Worm (Caenorhabditis elegans): Measurements from ENCODE around the gene C05D12.5.

The C05D12.5 gene

DNA sequence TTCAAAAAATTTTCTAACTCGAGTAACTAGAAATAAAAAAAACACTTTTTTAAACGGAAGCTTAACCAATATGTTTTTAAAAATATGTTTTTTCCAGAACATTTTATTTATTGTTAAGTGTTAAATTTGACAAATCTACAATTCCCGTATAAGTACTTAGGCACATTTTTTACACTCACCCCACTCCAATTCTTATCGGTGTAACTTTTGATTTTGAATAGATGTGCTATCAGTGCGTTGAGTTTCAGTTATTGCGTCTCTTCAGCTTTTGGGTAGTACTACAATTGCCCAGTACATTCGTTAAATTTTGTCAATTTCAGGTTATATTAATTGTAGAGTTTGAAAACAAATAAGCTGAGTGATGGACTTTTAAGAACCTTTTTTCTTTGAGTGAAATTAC is 10.0 kb upstream of the C05D12.5 start:
- TF ChIP-seq ces-1 (GFP tag; optimal IDR thresholded peaks at IDR 0.05) (no peak), elt-2 (tag; optimal IDR thresholded peaks at IDR 0.05) (peak; percentile 8)

DNA sequence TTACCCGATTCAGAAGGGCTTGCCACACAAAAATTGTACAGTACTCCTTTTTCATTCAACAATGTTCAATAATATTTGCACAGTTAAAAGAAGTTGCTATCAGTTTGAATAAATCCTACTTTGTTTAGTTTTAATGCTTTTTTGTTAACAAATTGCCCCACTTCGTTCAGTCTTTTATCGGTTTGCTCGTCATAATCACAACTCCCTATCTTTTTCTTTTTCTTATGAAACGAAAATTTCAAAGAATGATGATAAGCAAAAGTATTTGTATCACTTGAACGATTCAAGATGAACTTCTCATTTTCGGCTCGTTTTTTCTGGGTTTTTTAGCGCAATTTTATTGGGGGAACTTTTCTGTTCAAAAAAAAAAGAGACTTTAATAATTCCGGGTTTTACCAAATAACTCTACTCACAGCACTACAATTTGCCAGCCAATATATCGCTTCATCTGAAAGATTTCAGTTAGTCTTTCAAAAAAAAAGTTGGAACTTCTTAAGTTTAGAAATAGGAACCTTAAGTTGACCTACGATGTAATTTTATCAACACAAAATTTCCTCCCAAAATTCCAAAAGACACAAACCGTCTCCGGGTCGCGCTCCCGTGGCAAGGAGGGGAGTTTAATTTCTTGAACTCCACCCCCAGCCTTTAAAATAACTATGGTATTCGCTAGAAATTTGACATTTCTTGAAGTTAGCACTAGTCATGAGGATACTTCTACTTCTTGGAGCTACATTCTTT is 9.3 kb upstream of the C05D12.5 start, which contains the start of gene C05D12.3:
Gene C05D12.3, plus strand, starts transcription at position 688 of the 738 bp plus-strand sequence.
- TF ChIP-seq elt-2 (tag; optimal IDR thresholded peaks at IDR 0.05), result peak; percentile 22
- TF ChIP-seq nhr-85 (tag), result no peak
- TF ChIP-seq efl-1 (optimal IDR thresholded peaks at IDR 0.05), result no peak
- TF ChIP-seq efl-1 (GFP tag; optimal IDR thresholded peaks at IDR 0.05 in 1 of 2), result peak in 1 of 2 experiments; percentile 49

DNA sequence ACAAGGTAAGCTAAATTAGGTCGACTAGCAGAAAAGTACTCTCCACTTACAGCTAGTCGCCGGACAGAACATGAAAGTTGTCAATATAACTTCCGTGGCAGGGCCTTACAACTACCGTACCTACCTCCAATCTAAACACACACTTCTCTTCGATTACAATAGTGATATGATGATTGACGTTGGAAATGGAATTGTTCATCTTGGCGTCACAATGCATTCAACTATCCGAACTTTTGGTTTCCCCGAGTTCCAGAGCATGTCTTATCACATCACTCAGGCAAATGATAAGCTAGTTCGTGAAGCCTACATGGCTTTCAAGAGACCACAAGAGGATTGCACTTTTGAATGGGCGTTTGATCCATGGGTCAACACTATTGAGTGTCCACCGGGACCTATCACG is 6.7 kb upstream of the C05D12.5 start:
- TF ChIP-seq lin-13 (GFP tag; optimal IDR thresholded peaks at IDR 0.05) (no peak), C04F5.9 (tag; optimal IDR thresholded peaks at IDR 0.05) (no peak), lir-3 (tag; optimal IDR thresholded peaks at IDR 0.05; ENCODE audit: poor library complexity) (no peak), efl-3 (GFP tag; optimal IDR thresholded peaks at IDR 0.05) (no peak), ceh-63 (GFP tag; optimal IDR thresholded peaks at IDR 0.05) (no peak), jun-1 (tag; optimal IDR thresholded peaks at IDR 0.05) (no peak), fkh-10 (GFP tag; optimal IDR thresholded peaks at IDR 0.05) (no peak), unc-130 (tag; optimal IDR thresholded peaks at IDR 0.05) (no peak), nhr-90 (tag; optimal IDR thresholded peaks at IDR 0.05; ENCODE audit: poor library complexity) (no peak)

DNA sequence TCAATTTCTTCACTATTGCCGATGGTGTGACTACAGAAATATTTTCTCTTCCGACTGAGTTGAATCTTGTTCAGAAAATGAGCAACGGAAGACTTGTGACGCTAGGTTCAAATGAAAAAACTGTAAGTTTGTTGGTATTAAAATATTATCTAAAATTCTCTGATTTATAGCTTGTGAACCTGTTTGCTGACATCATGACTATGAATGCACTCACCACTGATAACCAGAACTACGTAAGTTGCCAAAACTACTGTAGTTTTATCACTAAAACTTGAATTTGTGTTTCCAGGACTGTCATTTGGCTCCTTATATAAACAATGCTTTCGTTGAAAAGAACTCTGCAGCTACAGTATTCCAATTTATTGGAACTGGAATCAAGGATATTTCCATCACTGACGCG is 5.4 kb upstream of the C05D12.5 start:
- TF ChIP-seq nhr-84 (tag; optimal IDR thresholded peaks at IDR 0.05), result no peak
- TF ChIP-seq nhr-11 (tag; optimal IDR thresholded peaks at IDR 0.05), result no peak
- no peak for TF ChIP-seq xbp-1 (tag; optimal IDR thresholded peaks at IDR 0.05)
- peak; percentile 10 for TF ChIP-seq elt-2 (tag; optimal IDR thresholded peaks at IDR 0.05)

DNA sequence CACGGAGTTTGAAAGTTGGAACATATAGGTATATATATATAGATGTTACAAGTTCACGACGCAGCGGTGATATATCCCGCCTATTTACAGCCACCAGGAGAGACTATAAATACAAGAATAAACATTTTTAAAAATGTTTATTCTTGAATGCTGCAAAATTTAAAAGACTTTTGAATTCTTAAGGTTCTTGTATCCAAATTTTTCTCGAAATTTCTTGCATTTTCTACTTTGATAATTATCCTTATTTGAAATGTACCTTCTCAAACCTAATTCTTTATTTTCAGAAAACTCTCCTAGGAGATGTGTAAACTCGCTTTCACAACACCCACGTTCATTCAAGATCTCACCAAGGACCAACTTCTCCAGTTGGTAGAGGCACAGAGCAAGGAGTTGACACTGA is 2.5 kb upstream of the C05D12.5 start, which contains the start of gene C05D12.4:
Gene C05D12.4, plus strand, starts transcription at position 301 of the 400 bp plus-strand sequence.
- TF ChIP-seq egl-13 (tag; optimal IDR thresholded peaks at IDR 0.05), result no peak
- no peak for TF ChIP-seq mdl-1 (tag; optimal IDR thresholded peaks at IDR 0.05)
- TF ChIP-seq vab-15 (tag; optimal IDR thresholded peaks at IDR 0.05), result no peak
- TF ChIP-seq nhr-85 (tag), result no peak
- no peak for TF ChIP-seq efl-3 (GFP tag; optimal IDR thresholded peaks at IDR 0.05)
- TF ChIP-seq ceh-8 (GFP tag; optimal IDR thresholded peaks at IDR 0.05), result no peak
- TF ChIP-seq blmp-1 (tag; optimal IDR thresholded peaks at IDR 0.05), result no peak
- no peak for TF ChIP-seq aly-2 (tag; optimal IDR thresholded peaks at IDR 0.05)
- no peak for TF ChIP-seq lin-14 (GFP tag; optimal IDR thresholded peaks at IDR 0.05)

DNA sequence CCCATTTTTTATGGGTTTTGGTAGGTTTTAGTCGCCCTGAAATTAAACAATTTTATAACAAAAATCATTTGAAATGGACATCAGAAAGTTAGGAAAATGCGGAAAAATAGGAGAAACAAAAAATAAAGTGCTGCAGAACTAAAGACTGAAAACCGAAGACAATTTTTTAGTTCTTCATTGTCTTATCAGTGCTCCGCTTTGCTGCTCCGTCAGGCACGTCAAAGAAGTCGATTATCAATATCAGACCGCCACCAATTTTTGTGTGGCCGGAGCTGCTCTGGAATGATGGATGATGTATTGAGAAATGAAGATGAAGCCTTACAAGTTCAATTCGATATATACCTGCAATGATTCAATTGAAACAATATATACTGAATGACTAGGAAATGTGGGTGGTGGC is 4.4 kb downstream of the C05D12.5 start, which contains the start of gene vha-6:
Gene vha-6, minus strand, starts transcription at position 36 of the 400 bp plus-strand sequence.
- TF ChIP-seq lin-35 (GFP tag; optimal IDR thresholded peaks at IDR 0.05) (peak in 1 of 2 experiments; percentile 12), alr-1 (tag; optimal IDR thresholded peaks at IDR 0.05; ENCODE audit: borderline replicate concordance) (no peak)

DNA sequence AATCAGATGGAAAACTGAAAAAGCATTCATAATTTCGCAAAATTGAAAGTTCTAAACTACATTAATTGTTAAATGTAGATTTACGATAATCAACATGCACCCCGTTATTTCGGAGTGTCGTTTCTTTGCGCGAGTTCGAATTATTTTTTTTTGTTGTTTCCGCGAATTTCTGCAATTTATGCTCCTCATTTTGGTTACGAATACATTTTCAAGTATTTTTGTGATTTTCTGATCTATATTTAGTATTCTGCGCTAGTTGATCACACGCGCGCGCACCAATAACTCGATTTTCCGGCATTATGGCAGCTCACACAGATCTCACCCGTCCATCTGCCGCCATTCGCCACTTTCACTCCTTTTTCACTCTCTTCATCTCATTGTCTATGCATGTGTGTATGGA is 6.2 kb downstream of the C05D12.5 start, which contains the start of gene VW02B12L.2:
Gene VW02B12L.2, minus strand, starts transcription at position 65 of the 400 bp plus-strand sequence.
- TF ChIP-seq skn-1 (tag; optimal IDR thresholded peaks at IDR 0.05), result peak; percentile 58
- peak; percentile 34 for TF ChIP-seq nhr-90 (tag; optimal IDR thresholded peaks at IDR 0.05; ENCODE audit: poor library complexity)
- TF ChIP-seq ceh-82 (tag; optimal IDR thresholded peaks at IDR 0.05), result peak in 2 of 3 experiments; percentile 4 to 48
- no peak for TF ChIP-seq nhr-12 (tag; optimal IDR thresholded peaks at IDR 0.05)
- peak; percentile 43 to 91 for TF ChIP-seq efl-1 (optimal IDR thresholded peaks at IDR 0.05)
- TF ChIP-seq efl-1 (GFP tag; optimal IDR thresholded peaks at IDR 0.05 in 1 of 2), result peak; percentile 90 to 99
- TF ChIP-seq lin-39 (tag; optimal IDR thresholded peaks at IDR 0.05), result peak; percentile 10
- TF ChIP-seq C16A3.4 (tag; optimal IDR thresholded peaks at IDR 0.05), result peak; percentile 54
- no peak for TF ChIP-seq aha-1 (tag; optimal IDR thresholded peaks at IDR 0.05)
- TF ChIP-seq hlh-4 (tag; optimal IDR thresholded peaks at IDR 0.05), result no peak
- TF ChIP-seq lsy-2 (tag; optimal IDR thresholded peaks at IDR 0.05), result peak; percentile 53 to 85
- TF ChIP-seq vab-15 (tag; optimal IDR thresholded peaks at IDR 0.05), result peak; percentile 74
- peak; percentile 71 for TF ChIP-seq blmp-1 (tag; optimal IDR thresholded peaks at IDR 0.05)
- peak; percentile 61 for TF ChIP-seq lin-14 (GFP tag; optimal IDR thresholded peaks at IDR 0.05)
- TF ChIP-seq rnt-1 (tag; optimal IDR thresholded peaks at IDR 0.05), result peak; percentile 38
- peak; percentile 18 for TF ChIP-seq dsc-1 (tag; optimal IDR thresholded peaks at IDR 0.05)
- TF ChIP-seq snu-23 (GFP tag; optimal IDR thresholded peaks at IDR 0.05), result peak; percentile 57
- peak; percentile 4 for TF ChIP-seq fkh-8 (tag; optimal IDR thresholded peaks at IDR 0.05)
- TF ChIP-seq nhr-20 (tag; optimal IDR thresholded peaks at IDR 0.05), result peak; percentile 52
